Worm (Caenorhabditis elegans) whole organism, mixed stage, embryonic: ENCODE data around the gene Y54G2A.18.

ENCODE experiments used
- ceh-43 ChIP-seq: fragments of 200-800 bp; sonication (Bioruptor generic); optimal IDR thresholded peaks from 2 replicates; lab custom pipeline; 2018; ENCODE audit warnings: mild to moderate bottlenecking, missing genetic modification characterization, moderate library complexity, missing compliant biosample characterization
- pha-4 ChIP-seq: fragments of 150-350 bp; optimal IDR thresholded peaks from 2 replicates; lab custom pipeline; 2018; ENCODE audit warnings: missing biosample characterization, missing genetic modification reagents, missing genetic modification characterization
- snpc-4 ChIP-seq: fragments of 150-350 bp; optimal IDR thresholded peaks from 2 replicates; lab custom pipeline; 2014; ENCODE audit warnings: missing biosample characterization, missing genetic modification characterization

ce11 chrIV:2842162-2842561 is 50.1 kb downstream of the Y54G2A.18 start, which contains the start of gene clec-84:
- TF ChIP-seq pha-4 (tag; lab: Kevin White, UChicago), result no peak
- no peak for TF ChIP-seq ceh-43 (GFP tag; lab: Kevin White, UChicago)
- TF ChIP-seq snpc-4 (tag; lab: Kevin White, UChicago), result no peak
